Worm (Caenorhabditis elegans) whole organism, mixed stage, embryonic: Measurements from ENCODE around the gene vit-5.

Experiments
- M03D4.4 ChIP-seq: sonication (generic microtip); optimal IDR thresholded peaks from 2 replicates; lab custom pipeline; 2017; ENCODE audit warnings: mild to moderate bottlenecking, missing genetic modification characterization, missing compliant biosample characterization
- bed-3 ChIP-seq: fragments of 200-800 bp; sonication (Bioruptor generic); optimal IDR thresholded peaks from 3 replicates; lab custom pipeline; 2018; ENCODE audit warnings: mild to moderate bottlenecking, missing genetic modification characterization, moderate library complexity, missing compliant biosample characterization
- blmp-1 ChIP-seq: fragments of 150-350 bp; optimal IDR thresholded peaks from 2 replicates; lab custom pipeline; 2014; ENCODE audit warnings: missing biosample characterization, missing genetic modification characterization
- ceh-43 ChIP-seq: fragments of 200-800 bp; sonication (Bioruptor generic); optimal IDR thresholded peaks from 2 replicates; lab custom pipeline; 2018; ENCODE audit warnings: mild to moderate bottlenecking, missing genetic modification characterization, moderate library complexity, missing compliant biosample characterization
- cnd-1 ChIP-seq: fragments of 200-800 bp; sonication (Bioruptor generic); optimal IDR thresholded peaks from 2 replicates; lab custom pipeline; 2018; ENCODE audit warnings: mild to moderate bottlenecking, missing genetic modification characterization, missing compliant biosample characterization
- elt-1 ChIP-seq: sonication (generic microtip); optimal IDR thresholded peaks from 2 replicates; lab custom pipeline; 2017; ENCODE audit warnings: missing genetic modification characterization, mild to moderate bottlenecking, missing compliant biosample characterization, antibody characterized with exemption, moderate library complexity, borderline replicate concordance; ENCODE audit not compliant: insufficient read depth
- elt-3 ChIP-seq: fragments of 150-350 bp; optimal IDR thresholded peaks from 2 replicates; lab custom pipeline; 2014; ENCODE audit warnings: missing biosample characterization, missing genetic modification characterization
- ham-2 ChIP-seq: fragments of 200-800 bp; sonication (Bioruptor generic); optimal IDR thresholded peaks from 2 replicates; lab custom pipeline; 2018; ENCODE audit warnings: mild to moderate bottlenecking, missing genetic modification characterization, missing compliant biosample characterization
- hlh-1 ChIP-seq: fragments of 150-350 bp; optimal IDR thresholded peaks from 2 replicates; lab custom pipeline; 2014; ENCODE audit warnings: missing biosample characterization, missing genetic modification reagents, missing genetic modification characterization
- lin-13 ChIP-seq: fragments of 150-350 bp; optimal IDR thresholded peaks from 2 replicates; lab custom pipeline; 2014; ENCODE audit warnings: missing biosample characterization, missing genetic modification characterization
- lin-32 ChIP-seq: fragments of 200-800 bp; sonication (Bioruptor generic); optimal IDR thresholded peaks from 2 replicates; lab custom pipeline; 2018; ENCODE audit warnings: mild to moderate bottlenecking, missing genetic modification characterization, missing compliant biosample characterization
- mab-5 ChIP-seq: fragments of 150-350 bp; optimal IDR thresholded peaks from 2 replicates; lab custom pipeline; 2014; ENCODE audit warnings: missing biosample characterization, missing genetic modification characterization
- mep-1 ChIP-seq: fragments of 150-350 bp; optimal IDR thresholded peaks from 2 replicates; lab custom pipeline; 2017; ENCODE audit warnings: missing biosample characterization, missing genetic modification reagents, missing genetic modification characterization, inconsistent platforms
- nhr-12 ChIP-seq: fragments of 150-350 bp; optimal IDR thresholded peaks from 2 replicates; lab custom pipeline; 2014; ENCODE audit warnings: missing biosample characterization, missing genetic modification characterization
- nhr-2 ChIP-seq: fragments of 150-350 bp; optimal IDR thresholded peaks from 2 replicates; lab custom pipeline; 2014; ENCODE audit warnings: missing biosample characterization, missing genetic modification characterization
- nhr-237 ChIP-seq: fragments of 150-350 bp; optimal IDR thresholded peaks from 2 replicates; lab custom pipeline; 2014; ENCODE audit warnings: missing biosample characterization, missing genetic modification characterization
- pha-4 ChIP-seq: fragments of 150-350 bp; optimal IDR thresholded peaks from 2 replicates; lab custom pipeline; 2018; ENCODE audit warnings: missing biosample characterization, missing genetic modification reagents, missing genetic modification characterization
- sem-2 ChIP-seq: fragments of 200-800 bp; sonication (Bioruptor generic); optimal IDR thresholded peaks from 2 replicates; lab custom pipeline; 2018; ENCODE audit warnings: mild to moderate bottlenecking, missing genetic modification characterization, missing compliant biosample characterization
- snpc-4 ChIP-seq: fragments of 150-350 bp; optimal IDR thresholded peaks from 2 replicates; lab custom pipeline; 2014; ENCODE audit warnings: missing biosample characterization, missing genetic modification characterization
- sptf-1 ChIP-seq: sonication (generic microtip); optimal IDR thresholded peaks from 2 replicates; lab custom pipeline; 2017; ENCODE audit warnings: mild to moderate bottlenecking, missing genetic modification characterization, moderate library complexity, missing compliant biosample characterization
- tbx-8 ChIP-seq: fragments of 200-800 bp; sonication (Bioruptor generic); optimal IDR thresholded peaks from 2 replicates; lab custom pipeline; 2018; ENCODE audit warnings: mild to moderate bottlenecking, missing genetic modification characterization, moderate library complexity, missing compliant biosample characterization
- unc-39 ChIP-seq: fragments of 150-350 bp; optimal IDR thresholded peaks from 2 replicates; lab custom pipeline; 2014; ENCODE audit warnings: missing biosample characterization, missing genetic modification characterization
- zip-8 ChIP-seq: fragments of 150-350 bp; optimal IDR thresholded peaks from 2 replicates; lab custom pipeline; 2014; ENCODE audit warnings: missing biosample characterization, missing genetic modification characterization
- ztf-11 ChIP-seq: fragments of 150-350 bp; optimal IDR thresholded peaks from 2 replicates; lab custom pipeline; 2014; ENCODE audit warnings: missing biosample characterization, missing genetic modification characterization

Gene vit-5

ce11 chrX:3393562-3393961 is 9.7 kb upstream of the vit-5 start, which contains the start of gene slcf-2:
Gene slcf-2, plus strand, starts transcription at chrX:3393862.
- no peak for TF ChIP-seq cnd-1 (tag; lab: Kevin White, UChicago)
- TF ChIP-seq pha-4 (tag; lab: Kevin White, UChicago): no peak
- no peak for TF ChIP-seq nhr-237 (tag; lab: Kevin White, UChicago)
- TF ChIP-seq mab-5 (tag; lab: Kevin White, UChicago): no peak
- no peak for TF ChIP-seq hlh-1 (tag; lab: Kevin White, UChicago)
- TF ChIP-seq nhr-12 (tag; lab: Kevin White, UChicago): no peak
- no peak for TF ChIP-seq tbx-8
- no peak for TF ChIP-seq lin-32 (GFP tag; lab: Kevin White, UChicago)
- TF ChIP-seq M03D4.4 (tag; lab: Kevin White, UChicago): no peak
- no peak for TF ChIP-seq elt-1
- TF ChIP-seq ztf-11 (tag; lab: Kevin White, UChicago): no peak
- TF ChIP-seq nhr-2 (tag; lab: Kevin White, UChicago): no peak
- TF ChIP-seq sem-2 (GFP tag; lab: Kevin White, UChicago): no peak
- no peak for TF ChIP-seq blmp-1 (tag; lab: Kevin White, UChicago)
- no peak for TF ChIP-seq sptf-1 (tag; lab: Kevin White, UChicago)
- TF ChIP-seq zip-8 (tag; lab: Kevin White, UChicago): no peak
- TF ChIP-seq unc-39 (tag; lab: Kevin White, UChicago): no peak
- TF ChIP-seq, all 35 proteins: peak for 0

- TF ChIP-seq snpc-4 (tag; lab: Kevin White, UChicago) (no peak), elt-1 (peak; percentile 83)
These were observed 6.5 kb upstream of the vit-5 start for ce11 chrX:3396735-3397134.

ce11 chrX:3399917-3400316 is 3.4 kb upstream of the vit-5 start, which contains the start of gene cht-1:
Gene cht-1, minus strand, starts transcription at chrX:3400017.
- TF ChIP-seq sem-2 (GFP tag; lab: Kevin White, UChicago): no peak
- no peak for TF ChIP-seq blmp-1 (tag; lab: Kevin White, UChicago)
- no peak for TF ChIP-seq lin-32 (GFP tag; lab: Kevin White, UChicago)
- no peak for TF ChIP-seq snpc-4 (tag; lab: Kevin White, UChicago)
- TF ChIP-seq unc-39 (tag; lab: Kevin White, UChicago): no peak
- TF ChIP-seq ceh-43: no peak
- TF ChIP-seq cnd-1 (tag; lab: Kevin White, UChicago): no peak
- TF ChIP-seq nhr-12 (tag; lab: Kevin White, UChicago): no peak

- TF ChIP-seq bed-3 (GFP tag; lab: Kevin White, UChicago) (no peak), nhr-2 (tag; lab: Kevin White, UChicago) (peak; percentile 86), elt-3 (tag; lab: Kevin White, UChicago) (no peak), elt-1 (peak; percentile 76), nhr-12 (tag; lab: Kevin White, UChicago) (no peak)
These were observed 2.9 kb upstream of the vit-5 start for ce11 chrX:3400387-3400786.

ce11 chrX:3401701-3402100 is 1.6 kb upstream of the vit-5 start, which contains the start of gene C04F6.9:
Gene C04F6.9, plus strand, starts transcription at chrX:3402001.
- TF ChIP-seq tbx-8 (no peak), lin-13 (tag; lab: Kevin White, UChicago) (no peak), ham-2 (GFP tag; lab: Kevin White, UChicago) (no peak)

- no peak for TF ChIP-seq unc-39 (tag; lab: Kevin White, UChicago)
These were observed 5.5 kb downstream of the vit-5 start for ce11 chrX:3408717-3409303.

ce11 chrX:3411565-3412022 is 8.3 kb downstream of the vit-5 start, which contains the start of gene unc-78:
Gene unc-78, minus strand, starts transcription at chrX:3411615.
- TF ChIP-seq pha-4 (tag; lab: Kevin White, UChicago) (no peak), hlh-1 (tag; lab: Kevin White, UChicago) (peak; percentile 9)

- TF ChIP-seq ham-2 (GFP tag; lab: Kevin White, UChicago) (peak; percentile 45), mep-1 (tag; lab: Kevin White, UChicago) (no peak), elt-1 (peak; percentile 4)
These were observed 11.4 kb downstream of the vit-5 start, which contains the start of gene dhs-27 for ce11 chrX:3414660-3415144. Gene dhs-27, minus strand, starts transcription at chrX:3414710.
